Worm (Caenorhabditis elegans) whole organism, early embryonic: ENCODE results near the gene T24C2.5.

Experiments used
- B0310.2 ChIP-seq: sonication (generic microtip); optimal IDR thresholded peaks from 2 replicates; lab custom pipeline; 2016; ENCODE audit warnings: mild to moderate bottlenecking, missing genetic modification characterization, missing compliant biosample characterization
- F13C5.2 ChIP-seq: sonication (generic microtip); optimal IDR thresholded peaks from 2 replicates; lab custom pipeline; 2017; ENCODE audit warnings: mild to moderate bottlenecking, missing genetic modification characterization, inconsistent platforms, missing compliant biosample characterization
- aly-1 ChIP-seq: sonication (generic microtip); optimal IDR thresholded peaks from 2 replicates; lab custom pipeline; 2016; ENCODE audit warnings: missing genetic modification characterization, missing compliant biosample characterization
- ama-1 ChIP-seq: fragments of 150-350 bp; optimal IDR thresholded peaks from 2 replicates; lab custom pipeline; 2014
- ceh-13 ChIP-seq: fragments of 200-800 bp; sonication (Bioruptor generic); optimal IDR thresholded peaks from 2 replicates; lab custom pipeline; 2018; ENCODE audit warnings: mild to moderate bottlenecking, missing genetic modification characterization, missing compliant biosample characterization
- ceh-36 ChIP-seq: sonication (generic microtip); optimal IDR thresholded peaks from 2 replicates; lab custom pipeline; 2016; ENCODE audit warnings: missing genetic modification characterization, inconsistent platforms, missing compliant biosample characterization
- ets-7 ChIP-seq: sonication (generic microtip); optimal IDR thresholded peaks from 2 replicates; lab custom pipeline; 2016; ENCODE audit warnings: missing genotype, missing genetic modification characterization, missing compliant biosample characterization
- hmbx-1 ChIP-seq: sonication (generic microtip); optimal IDR thresholded peaks from 2 replicates; lab custom pipeline; 2016; ENCODE audit warnings: mild to moderate bottlenecking, missing genetic modification characterization, missing compliant biosample characterization
- hmg-4 ChIP-seq: fragments of 200-800 bp; sonication (Bioruptor generic); optimal IDR thresholded peaks from 2 replicates; lab custom pipeline; 2018; ENCODE audit warnings: mild to moderate bottlenecking, missing genetic modification characterization, missing compliant biosample characterization
- scrt-1 ChIP-seq: fragments of 200-800 bp; sonication (Bioruptor generic); IDR thresholded peaks from 2 replicates; pipeline ENCODE4 v1.3.6; 2022; ENCODE audit warnings: missing genetic modification characterization, missing compliant biosample characterization
- sea-1 ChIP-seq: fragments of 200-800 bp; sonication (Bioruptor generic); conservative IDR thresholded peaks from 2 replicates; pipeline ENCODE4 v1.3.6; 2022; ENCODE audit warnings: missing genetic modification characterization, missing compliant biosample characterization
- tbx-37 ChIP-seq: fragments of 200-800 bp; sonication (Bioruptor generic); conservative IDR thresholded peaks from 2 replicates; pipeline ENCODE4 v1.3.6; 2022; ENCODE audit warnings: missing genetic modification reagents, missing genetic modification characterization, missing compliant biosample characterization
- tra-4 ChIP-seq: sonication (generic microtip); optimal IDR thresholded peaks from 2 replicates; lab custom pipeline; 2017; ENCODE audit warnings: missing genetic modification characterization, missing compliant biosample characterization

DNA sequence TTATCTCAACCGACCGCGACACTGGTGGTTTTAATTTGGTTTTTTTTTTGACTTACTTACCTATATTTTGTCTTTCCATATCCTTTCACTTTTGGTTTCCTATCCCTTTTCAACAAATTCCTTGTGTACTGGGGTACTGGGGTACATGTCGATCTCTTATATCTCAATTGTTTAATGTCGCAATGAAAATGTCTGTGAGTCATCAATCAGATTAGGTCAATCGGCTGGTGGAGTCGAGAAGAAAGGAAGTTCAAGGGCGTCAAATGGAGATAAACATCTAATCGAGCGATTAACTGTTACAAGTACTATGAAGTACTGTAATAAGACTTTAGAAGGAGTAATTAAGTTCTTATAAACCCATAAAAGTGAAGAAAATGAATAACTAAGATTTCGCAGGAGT, 41.7 kb downstream of the T24C2.5 start:
- TF ChIP-seq tra-4 (tag; lab: Kevin White, UChicago) = no peak
- TF ChIP-seq ama-1 (lab: Kevin White, UChicago) = no peak
- no peak for TF ChIP-seq ceh-36 (tag; lab: Kevin White, UChicago)
- no peak for TF ChIP-seq sea-1 (GFP tag; lab: Robert Waterston, UW)
- no peak for TF ChIP-seq tbx-37
- TF ChIP-seq B0310.2 (tag; lab: Kevin White, UChicago) = no peak
- no peak for TF ChIP-seq aly-1 (tag; lab: Kevin White, UChicago)
- no peak for TF ChIP-seq ets-7
- TF ChIP-seq F13C5.2 = no peak
- no peak for TF ChIP-seq ceh-13 (GFP tag; lab: Kevin White, UChicago)
- no peak for TF ChIP-seq scrt-1 (GFP tag; lab: Robert Waterston, UW)
- TF ChIP-seq hmbx-1 (tag; lab: Kevin White, UChicago) = no peak
- TF ChIP-seq hmg-4 (GFP tag; lab: Kevin White, UChicago) = no peak
